Fruit fly (Drosophila melanogaster) whole organism, pupa: ENCODE measurements around the gene synr.

Experiments
- CG10348 ChIP-seq: fragments of 200-800 bp; sonication (Bioruptor generic); IDR thresholded peaks from 2 replicates; pipeline ENCODE4 v1.3.6; 2022; ENCODE audit warnings: missing biosample characterization, missing genetic modification characterization
- CG12605 ChIP-seq: fragments of 200-800 bp; sonication (Bioruptor generic); IDR thresholded peaks from 2 replicates; pipeline ENCODE4 v1.3.6; 2022; ENCODE audit warnings: missing biosample characterization, missing genetic modification characterization
- CG13204 ChIP-seq: fragments of 200-800 bp; sonication (Bioruptor generic); optimal IDR thresholded peaks from 2 replicates; lab custom pipeline; 2018; ENCODE audit warnings: missing biosample characterization, mild to moderate bottlenecking, missing genetic modification characterization, moderate library complexity
- CG14655 ChIP-seq: fragments of 200-800 bp; sonication (Bioruptor generic); optimal IDR thresholded peaks from 3 replicates; lab custom pipeline; 2017; ENCODE audit warnings: mild to moderate bottlenecking, missing biosample characterization, missing genetic modification reagents, missing genetic modification characterization
- CG15710 ChIP-seq: fragments of 200-800 bp; sonication (Bioruptor generic); optimal IDR thresholded peaks from 2 replicates; lab custom pipeline; 2018; ENCODE audit warnings: missing biosample characterization, mild to moderate bottlenecking, missing genetic modification characterization, moderate library complexity
- CG17806 ChIP-seq: fragments of 200-800 bp; sonication (Bioruptor generic); optimal IDR thresholded peaks from 2 replicates; lab custom pipeline; 2018; ENCODE audit warnings: missing biosample characterization, mild to moderate bottlenecking, missing genetic modification characterization, moderate library complexity
- CG32121 ChIP-seq: fragments of 200-800 bp; sonication (Bioruptor generic); IDR thresholded peaks from 2 replicates; pipeline ENCODE4 v1.3.6; 2022; ENCODE audit warnings: missing biosample characterization, missing genetic modification characterization
- CG34367 ChIP-seq: fragments of 200-800 bp; sonication (Bioruptor generic); optimal IDR thresholded peaks from 2 replicates; lab custom pipeline; 2018; ENCODE audit warnings: missing biosample characterization, mild to moderate bottlenecking, missing genetic modification characterization
- CG4496 ChIP-seq: fragments of 200-800 bp; sonication (Bioruptor generic); IDR thresholded peaks from 3 replicates; pipeline ENCODE4 v1.3.6; 2022; ENCODE audit warnings: missing biosample characterization, missing genetic modification characterization
- CG8159 ChIP-seq: fragments of 200-800 bp; sonication (Bioruptor generic); optimal IDR thresholded peaks from 3 replicates; lab custom pipeline; 2018; ENCODE audit warnings: missing biosample characterization, mild to moderate bottlenecking, missing genetic modification characterization, moderate library complexity
- CG8301 ChIP-seq: fragments of 200-800 bp; sonication (Bioruptor generic); optimal IDR thresholded peaks from 2 replicates; lab custom pipeline; 2018; ENCODE audit warnings: missing biosample characterization, mild to moderate bottlenecking, missing genetic modification characterization
- CG9948 ChIP-seq: fragments of 200-800 bp; sonication (Bioruptor generic); optimal IDR thresholded peaks from 2 replicates; lab custom pipeline; 2018; ENCODE audit warnings: missing biosample characterization, mild to moderate bottlenecking, missing genetic modification characterization, moderate library complexity
- D1 ChIP-seq: fragments of 200-800 bp; sonication (Bioruptor generic); optimal IDR thresholded peaks from 2 replicates; lab custom pipeline; 2018; ENCODE audit warnings: missing biosample characterization, mild to moderate bottlenecking, missing genetic modification characterization, moderate library complexity
- EcR ChIP-seq: fragments of 200-800 bp; sonication (Bioruptor generic); optimal IDR thresholded peaks from 3 replicates; lab custom pipeline; 2019; ENCODE audit warnings: missing biosample characterization, missing genetic modification characterization, mild to moderate bottlenecking, moderate library complexity, missing genetic modification reagents
- Ets98B ChIP-seq: fragments of 200-800 bp; sonication (Bioruptor generic); IDR thresholded peaks from 2 replicates; pipeline ENCODE4 v1.3.6; 2022; ENCODE audit warnings: missing biosample characterization, missing genetic modification characterization
- Pif1A ChIP-seq: fragments of 200-800 bp; sonication (Bioruptor generic); optimal IDR thresholded peaks from 3 replicates; lab custom pipeline; 2016; ENCODE audit warnings: missing biosample characterization, missing genetic modification characterization
- Pif1B ChIP-seq: fragments of 200-800 bp; sonication (Bioruptor generic); optimal IDR thresholded peaks from 3 replicates; lab custom pipeline; 2016; ENCODE audit warnings: missing biosample characterization, missing genetic modification characterization
- Snoo ChIP-seq: fragments of 200-800 bp; sonication (Bioruptor generic); optimal IDR thresholded peaks from 3 replicates; lab custom pipeline; 2017; ENCODE audit warnings: missing biosample characterization, mild to moderate bottlenecking, missing genetic modification characterization, inconsistent platforms
- fd96Ca ChIP-seq: fragments of 200-800 bp; sonication (Bioruptor generic); IDR thresholded peaks from 3 replicates; pipeline ENCODE4 v1.3.6; 2022; ENCODE audit warnings: missing biosample characterization, missing genetic modification characterization
- gl ChIP-seq: fragments of 200-800 bp; sonication (Bioruptor generic); optimal IDR thresholded peaks from 2 replicates; lab custom pipeline; 2018; ENCODE audit warnings: missing biosample characterization, mild to moderate bottlenecking, missing genetic modification characterization
- rn ChIP-seq: fragments of 200-800 bp; sonication (Bioruptor generic); IDR thresholded peaks from 2 replicates; pipeline ENCODE4 v1.3.6; 2022; ENCODE audit warnings: missing biosample characterization, missing genetic modification characterization

Gene synr

dm6 chr2L:4942257-4942792 is at the start of gene synr:
TSS of gene synr (plus strand) at chr2L:4942742.
- TF ChIP-seq CG8159 (tag; lab: Kevin White, UChicago) (peak; percentile 24), CG15710 (tag; lab: Kevin White, UChicago) (no peak)
- TF ChIP-seq, all 21 proteins: peak for 1

- TF ChIP-seq D1 (tag; lab: Kevin White, UChicago) (no peak), CG34367 (tag; lab: Kevin White, UChicago) (no peak), CG10348 (GFP tag; lab: Robert Waterston, UW) (no peak), CG8159 (tag; lab: Kevin White, UChicago) (no peak), Snoo (no peak), fd96Ca (GFP tag; lab: Robert Waterston, UW) (no peak), Pif1B (GFP tag; lab: Kevin White, UChicago) (no peak), CG4496 (GFP tag; lab: Robert Waterston, UW) (no peak)
Measured at dm6 chr2L:4893612-4894011, 48.9 kb upstream of the synr start.

- TF ChIP-seq CG8159 (tag; lab: Kevin White, UChicago) (no peak), CG13204 (GFP tag; lab: Kevin White, UChicago) (no peak), CG9948 (tag; lab: Kevin White, UChicago) (no peak), CG32121 (GFP tag; lab: Robert Waterston, UW) (no peak), CG15710 (tag; lab: Kevin White, UChicago) (no peak), CG34367 (tag; lab: Kevin White, UChicago) (no peak), rn (GFP tag; lab: Robert Waterston, UW) (no peak), Snoo (no peak), Ets98B (GFP tag; lab: Robert Waterston, UW) (no peak), Pif1A (no peak), fd96Ca (GFP tag; lab: Robert Waterston, UW) (no peak), D1 (tag; lab: Kevin White, UChicago) (no peak)
Measured at dm6 chr2L:4895902-4896301, 46.6 kb upstream of the synr start.

- TF ChIP-seq Pif1A, result no peak
- TF ChIP-seq Ets98B (GFP tag; lab: Robert Waterston, UW), result 0 out of 2 replicates have a peak, but pooled peaks have one; percentile 13
- no peak for TF ChIP-seq CG17806 (tag; lab: Kevin White, UChicago)
- TF ChIP-seq CG9948 (tag; lab: Kevin White, UChicago), result no peak
- peak; percentile 14 for TF ChIP-seq EcR (GFP tag; lab: Kevin White, UChicago)
- TF ChIP-seq, all 21 proteins: peak for 2
Measured at dm6 chr2L:4896484-4897205, 45.9 kb upstream of the synr start.

dm6 chr2L:4898165-4898564 is 44.4 kb upstream of the synr start:
- TF ChIP-seq fd96Ca (GFP tag; lab: Robert Waterston, UW), result no peak
- no peak for TF ChIP-seq EcR (GFP tag; lab: Kevin White, UChicago)
- TF ChIP-seq CG15710 (tag; lab: Kevin White, UChicago), result no peak
- TF ChIP-seq Pif1B (GFP tag; lab: Kevin White, UChicago), result no peak
- TF ChIP-seq Ets98B (GFP tag; lab: Robert Waterston, UW), result no peak
- TF ChIP-seq CG10348 (GFP tag; lab: Robert Waterston, UW), result no peak
- TF ChIP-seq CG12605 (GFP tag; lab: Robert Waterston, UW), result no peak
- no peak for TF ChIP-seq CG17806 (tag; lab: Kevin White, UChicago)
- no peak for TF ChIP-seq CG14655 (GFP tag; lab: Kevin White, UChicago)
- no peak for TF ChIP-seq CG8159 (tag; lab: Kevin White, UChicago)
- TF ChIP-seq CG8301 (tag; lab: Kevin White, UChicago), result no peak
- TF ChIP-seq Snoo, result no peak
- no peak for TF ChIP-seq CG4496 (GFP tag; lab: Robert Waterston, UW)
- no peak for TF ChIP-seq CG32121 (GFP tag; lab: Robert Waterston, UW)
- TF ChIP-seq gl, result no peak
- no peak for TF ChIP-seq D1 (tag; lab: Kevin White, UChicago)
- no peak for TF ChIP-seq CG9948 (tag; lab: Kevin White, UChicago)
- TF ChIP-seq CG13204 (GFP tag; lab: Kevin White, UChicago), result no peak
- TF ChIP-seq Pif1A, result no peak
- TF ChIP-seq CG34367 (tag; lab: Kevin White, UChicago), result no peak

dm6 chr2L:4899599-4900559 is 42.7 kb upstream of the synr start:
- no peak for TF ChIP-seq Pif1A
- TF ChIP-seq Snoo, result no peak
- no peak for TF ChIP-seq D1 (tag; lab: Kevin White, UChicago)
- no peak for TF ChIP-seq CG34367 (tag; lab: Kevin White, UChicago)
- no peak for TF ChIP-seq gl
- no peak for TF ChIP-seq CG32121 (GFP tag; lab: Robert Waterston, UW)
- TF ChIP-seq EcR (GFP tag; lab: Kevin White, UChicago), result no peak
- TF ChIP-seq fd96Ca (GFP tag; lab: Robert Waterston, UW), result no peak
- no peak for TF ChIP-seq Ets98B (GFP tag; lab: Robert Waterston, UW)
- no peak for TF ChIP-seq CG8301 (tag; lab: Kevin White, UChicago)
- no peak for TF ChIP-seq CG15710 (tag; lab: Kevin White, UChicago)
- no peak for TF ChIP-seq CG17806 (tag; lab: Kevin White, UChicago)
- TF ChIP-seq CG10348 (GFP tag; lab: Robert Waterston, UW), result no peak
- TF ChIP-seq Pif1B (GFP tag; lab: Kevin White, UChicago), result no peak
- TF ChIP-seq, all 21 proteins: peak for 0
